Fruit fly (Drosophila melanogaster): Measurements from ENCODE around the gene Mfap1.

Gene Mfap1

dm6 chr3L:1940843-1941418 lies at the start of gene Mfap1:
Gene Mfap1, plus strand, starts transcription at chr3L:1941068.
- no peak for TF ChIP-seq CG17801 (GFP tag; optimal IDR thresholded peaks at IDR 0.05; ENCODE audit: partially characterized antibody)

dm6 chr3L:1891914-1892313 lies 49.0 kb upstream of the Mfap1 start:
- no peak for TF ChIP-seq CG17801 (GFP tag; optimal IDR thresholded peaks at IDR 0.05; ENCODE audit: partially characterized antibody)

dm6 chr3L:1897709-1898108 lies 43.2 kb upstream of the Mfap1 start:
- no peak for TF ChIP-seq CG17801 (GFP tag; optimal IDR thresholded peaks at IDR 0.05; ENCODE audit: partially characterized antibody)

dm6 chr3L:1899616-1900015 lies 41.3 kb upstream of the Mfap1 start:
- no peak for TF ChIP-seq CG17801 (GFP tag; optimal IDR thresholded peaks at IDR 0.05; ENCODE audit: partially characterized antibody)

dm6 chr3L:1900633-1901032 lies 40.2 kb upstream of the Mfap1 start:
- no peak for TF ChIP-seq CG17801 (GFP tag; optimal IDR thresholded peaks at IDR 0.05; ENCODE audit: partially characterized antibody)

dm6 chr3L:1904440-1904839 lies 36.4 kb upstream of the Mfap1 start:
- TF ChIP-seq CG17801 (GFP tag; optimal IDR thresholded peaks at IDR 0.05; ENCODE audit: partially characterized antibody): no peak

- no peak for TF ChIP-seq CG17801 (GFP tag; optimal IDR thresholded peaks at IDR 0.05; ENCODE audit: partially characterized antibody)
Measured at dm6 chr3L:1905273-1905672, 35.6 kb upstream of the Mfap1 start.

- no peak for TF ChIP-seq CG17801 (GFP tag; optimal IDR thresholded peaks at IDR 0.05; ENCODE audit: partially characterized antibody)
Measured at dm6 chr3L:1906208-1906607, 34.7 kb upstream of the Mfap1 start.

- TF ChIP-seq CG17801 (GFP tag; optimal IDR thresholded peaks at IDR 0.05; ENCODE audit: partially characterized antibody): no peak
Measured at dm6 chr3L:1909000-1909399, 31.9 kb upstream of the Mfap1 start.

- no peak for TF ChIP-seq CG17801 (GFP tag; optimal IDR thresholded peaks at IDR 0.05; ENCODE audit: partially characterized antibody)
Measured at dm6 chr3L:1910107-1910506, 30.8 kb upstream of the Mfap1 start, which contains the start of gene dsb. Gene dsb, minus strand, starts transcription at chr3L:1910197.

dm6 chr3L:1914668-1915067 lies 26.2 kb upstream of the Mfap1 start:
- no peak for TF ChIP-seq CG17801 (GFP tag; optimal IDR thresholded peaks at IDR 0.05; ENCODE audit: partially characterized antibody)

dm6 chr3L:1916617-1917016 lies 24.3 kb upstream of the Mfap1 start:
- TF ChIP-seq CG17801 (GFP tag; optimal IDR thresholded peaks at IDR 0.05; ENCODE audit: partially characterized antibody): no peak

dm6 chr3L:1920051-1920450 lies 20.8 kb upstream of the Mfap1 start:
- TF ChIP-seq CG17801 (GFP tag; optimal IDR thresholded peaks at IDR 0.05; ENCODE audit: partially characterized antibody): no peak

dm6 chr3L:1920943-1921342 lies 19.9 kb upstream of the Mfap1 start, which contains the start of gene Dbx:
Gene Dbx, plus strand, starts transcription at chr3L:1921307.
- no peak for TF ChIP-seq CG17801 (GFP tag; optimal IDR thresholded peaks at IDR 0.05; ENCODE audit: partially characterized antibody)

- TF ChIP-seq CG17801 (GFP tag; optimal IDR thresholded peaks at IDR 0.05; ENCODE audit: partially characterized antibody): no peak
Measured at dm6 chr3L:1928959-1929358, 11.9 kb upstream of the Mfap1 start.

dm6 chr3L:1937469-1937868 lies 3.4 kb upstream of the Mfap1 start:
- no peak for TF ChIP-seq CG17801 (GFP tag; optimal IDR thresholded peaks at IDR 0.05; ENCODE audit: partially characterized antibody)

dm6 chr3L:1938767-1939166 lies 2.1 kb upstream of the Mfap1 start, which contains the start of the genes CG46523 and CG5687:
Gene CG46523, minus strand, starts transcription at chr3L:1939103.
Gene CG5687, minus strand, starts transcription at chr3L:1939103.
- no peak for TF ChIP-seq CG17801 (GFP tag; optimal IDR thresholded peaks at IDR 0.05; ENCODE audit: partially characterized antibody)

Data from ovary, adult (tissue).